Worm (Caenorhabditis elegans): Measurements from ENCODE around the gene pqn-36.

pqn-36 gene

DNA sequence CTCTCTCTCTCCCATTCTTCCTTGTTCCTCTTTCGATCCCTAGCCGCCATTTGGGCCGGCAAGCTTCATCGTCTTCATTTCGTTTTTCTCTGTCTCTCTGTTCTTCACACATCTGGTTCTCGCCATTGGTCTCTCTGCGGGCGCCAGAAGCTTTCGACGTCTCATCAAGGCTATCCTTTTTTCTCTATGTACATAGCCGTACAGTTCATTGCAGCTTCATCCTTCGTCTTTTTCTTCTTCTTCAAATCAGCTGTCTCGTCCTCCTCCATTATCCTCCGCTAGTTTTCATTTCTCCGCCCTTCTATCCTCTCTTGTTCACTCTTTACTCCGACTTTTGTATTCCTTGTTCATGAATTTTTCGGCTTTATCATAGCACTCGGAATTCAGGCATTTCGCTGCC lies 5.4 kb upstream of the pqn-36 start, which contains the start of gene F39D8.3:
F39D8.3 (plus strand) TSS at position 301 of the 400 bp plus-strand sequence.
- peak; percentile 25 for TF ChIP-seq blmp-1 (tag; optimal IDR thresholded peaks at IDR 0.05)
- TF ChIP-seq lin-35 (GFP tag; optimal IDR thresholded peaks at IDR 0.05), result no peak
- TF ChIP-seq swsn-7 (tag; optimal IDR thresholded peaks at IDR 0.05), result no peak
- TF ChIP-seq nhr-47 (tag; optimal IDR thresholded peaks at IDR 0.05), result no peak
- TF ChIP-seq C34B4.2 (tag; optimal IDR thresholded peaks at IDR 0.05), result no peak

DNA sequence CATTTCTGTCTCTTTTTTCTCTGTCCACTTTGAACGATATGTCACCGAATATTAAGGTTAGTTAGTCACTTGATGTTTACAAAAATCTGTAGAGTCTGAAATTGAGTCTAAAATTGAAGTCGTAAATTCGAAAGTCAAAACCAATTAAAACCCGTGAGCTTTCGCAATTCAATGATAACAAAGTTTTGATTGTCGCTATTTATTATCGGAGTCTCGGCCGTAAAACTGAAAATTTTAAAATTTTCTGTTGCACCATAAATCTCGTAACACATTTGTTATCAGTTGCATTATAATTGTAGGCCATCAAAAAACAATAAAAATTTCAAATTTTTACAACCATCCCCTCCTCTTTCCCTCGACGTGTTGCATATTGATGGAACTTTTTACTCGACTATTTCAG lies 6.7 kb downstream of the pqn-36 start:
- TF ChIP-seq mdl-1 (tag; optimal IDR thresholded peaks at IDR 0.05), result no peak
- TF ChIP-seq elt-2 (tag; optimal IDR thresholded peaks at IDR 0.05), result peak; percentile 92
- peak; percentile 88 for TF ChIP-seq tlp-1 (tag; optimal IDR thresholded peaks at IDR 0.05)
- TF ChIP-seq efl-1 (optimal IDR thresholded peaks at IDR 0.05), result no peak
- peak in 1 of 2 experiments; percentile 35 for TF ChIP-seq efl-1 (GFP tag; optimal IDR thresholded peaks at IDR 0.05 in 1 of 2)
- TF ChIP-seq fos-1 (tag; optimal IDR thresholded peaks at IDR 0.05), result no peak
- no peak for TF ChIP-seq pag-3 (tag; optimal IDR thresholded peaks at IDR 0.05; ENCODE audit: borderline replicate concordance, insufficient read depth)
- no peak for TF ChIP-seq snu-23 (GFP tag; optimal IDR thresholded peaks at IDR 0.05)
- TF ChIP-seq grh-1 (GFP tag; IDR thresholded peaks at IDR 0.05), result no peak
- no peak for TF ChIP-seq ets-5 (GFP tag; IDR thresholded peaks at IDR 0.05)
- TF ChIP-seq ceh-63 (GFP tag; optimal IDR thresholded peaks at IDR 0.05), result no peak
- TF ChIP-seq dsc-1 (tag; optimal IDR thresholded peaks at IDR 0.05), result no peak
- TF ChIP-seq sox-4 (tag; optimal IDR thresholded peaks at IDR 0.05), result no peak
- TF ChIP-seq ces-1 (GFP tag; optimal IDR thresholded peaks at IDR 0.05), result no peak
- TF ChIP-seq zag-1 (tag; optimal IDR thresholded peaks at IDR 0.05), result no peak
- no peak for TF ChIP-seq snpc-4 (tag; optimal IDR thresholded peaks at IDR 0.05)
- TF ChIP-seq unc-86 (tag; optimal IDR thresholded peaks at IDR 0.05), result no peak
- TF ChIP-seq ceh-82 (tag; optimal IDR thresholded peaks at IDR 0.05), result no peak
- no peak for TF ChIP-seq vab-15 (tag; optimal IDR thresholded peaks at IDR 0.05)

DNA sequence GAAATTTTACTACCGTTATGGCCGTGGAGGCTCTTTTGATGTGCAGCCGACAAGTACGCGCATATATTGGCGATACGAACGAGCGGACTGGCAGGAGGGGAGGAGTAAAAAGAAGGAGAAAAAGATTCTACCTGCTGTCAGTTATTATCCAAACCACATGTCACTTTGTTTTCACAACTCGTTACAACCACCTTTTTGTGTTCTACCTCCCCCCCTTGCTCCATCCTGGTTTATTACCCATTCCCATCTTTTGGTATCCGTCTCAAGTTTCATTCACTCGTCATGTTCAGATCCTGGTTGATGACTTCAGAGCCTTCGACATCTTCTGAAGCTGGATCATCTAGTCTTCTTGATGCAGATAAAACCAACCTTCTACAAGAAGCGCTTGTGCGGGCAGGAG lies 7.7 kb downstream of the pqn-36 start, which contains the start of gene psa-3:
psa-3 (plus strand) TSS at position 301 of the 400 bp plus-strand sequence.
- no peak for TF ChIP-seq nhr-12 (tag; optimal IDR thresholded peaks at IDR 0.05)
- TF ChIP-seq blmp-1 (tag; optimal IDR thresholded peaks at IDR 0.05), result no peak
- no peak for TF ChIP-seq tbx-2 (tag; optimal IDR thresholded peaks at IDR 0.05)
- no peak for TF ChIP-seq efl-1 (optimal IDR thresholded peaks at IDR 0.05)
- TF ChIP-seq efl-1 (GFP tag; optimal IDR thresholded peaks at IDR 0.05 in 1 of 2), result peak in 1 of 2 experiments; percentile 63
- no peak for TF ChIP-seq jun-1 (tag; optimal IDR thresholded peaks at IDR 0.05)

DNA sequence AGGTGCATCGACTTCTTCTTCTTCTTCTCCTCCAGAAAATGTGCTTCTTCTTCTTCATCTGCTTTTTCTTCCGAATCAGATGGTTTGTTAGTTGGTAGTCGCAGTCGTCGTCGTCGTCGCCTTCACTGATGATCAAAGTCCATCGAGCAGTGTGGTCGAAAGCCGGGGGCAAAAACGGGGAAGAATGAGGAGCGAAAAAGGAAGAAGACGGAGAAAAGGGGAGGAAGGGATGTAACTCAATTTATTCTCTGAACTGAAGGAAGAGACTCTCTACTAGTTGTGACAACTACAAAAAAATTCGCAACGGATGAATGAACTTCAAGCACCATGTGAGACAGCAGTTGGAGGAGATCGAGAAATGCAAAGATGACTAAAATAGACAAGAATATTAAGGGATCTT lies 19.6 kb downstream of the pqn-36 start:
- peak in 1 of 3 experiments; percentile 18 for TF ChIP-seq ceh-82 (tag; optimal IDR thresholded peaks at IDR 0.05)
- TF ChIP-seq nhr-47 (tag; optimal IDR thresholded peaks at IDR 0.05), result peak; percentile 45
- TF ChIP-seq tbx-2 (tag; optimal IDR thresholded peaks at IDR 0.05), result peak; percentile 4
- TF ChIP-seq nhr-20 (tag; optimal IDR thresholded peaks at IDR 0.05), result peak; percentile 7
- TF ChIP-seq lin-14 (GFP tag; optimal IDR thresholded peaks at IDR 0.05), result peak; percentile 93
- TF ChIP-seq nhr-19 (GFP tag; conservative IDR thresholded peaks at IDR 0.05), result no peak
- TF ChIP-seq nhr-71 (tag; optimal IDR thresholded peaks at IDR 0.05), result peak; percentile 54
- no peak for TF ChIP-seq irx-1 (tag; optimal IDR thresholded peaks at IDR 0.05)
- peak; percentile 83 for TF ChIP-seq fkh-10 (GFP tag; optimal IDR thresholded peaks at IDR 0.05)
- no peak for TF ChIP-seq nhr-76 (tag; optimal IDR thresholded peaks at IDR 0.05)
- TF ChIP-seq unc-98 (GFP tag; IDR thresholded peaks at IDR 0.05), result no peak
- TF ChIP-seq ceh-8 (GFP tag; optimal IDR thresholded peaks at IDR 0.05), result peak; percentile 46
- peak; percentile 21 for TF ChIP-seq unc-86 (tag; optimal IDR thresholded peaks at IDR 0.05)
- TF ChIP-seq zag-1 (tag; optimal IDR thresholded peaks at IDR 0.05), result peak; percentile 8
- peak; percentile 16; the same call in 1 of the 2 replicates for TF ChIP-seq isw-1 (GFP tag; IDR thresholded peaks at IDR 0.05)
- TF ChIP-seq swsn-7 (tag; optimal IDR thresholded peaks at IDR 0.05), result peak; percentile 31
- TF ChIP-seq ces-1 (GFP tag; optimal IDR thresholded peaks at IDR 0.05), result peak; percentile 2
